Worm (Caenorhabditis elegans) whole organism, midembryonic: ENCODE measurements around the gene sart-3.
A peak's percentile ranks its signal among the peaks of the same experiment; 100 is the strongest.

Experiments used
- T22C8.4 ChIP-seq: fragments of 200-800 bp; sonication (Bioruptor generic); IDR thresholded peaks from 2 replicates; pipeline ENCODE4 v1.3.6; 2022; ENCODE audit warnings: missing genetic modification characterization, missing compliant biosample characterization
- cog-1 ChIP-seq: sonication (generic microtip); optimal IDR thresholded peaks from 2 replicates; lab custom pipeline; 2016; ENCODE audit warnings: missing genetic modification characterization, missing compliant biosample characterization
- flt-1 ChIP-seq: fragments of 200-800 bp; sonication (Bioruptor generic); IDR thresholded peaks from 2 replicates; pipeline ENCODE4 v1.3.6; 2022; ENCODE audit warnings: missing genetic modification characterization, missing compliant biosample characterization
- klf-2 ChIP-seq: fragments of 200-800 bp; sonication (Bioruptor generic); conservative IDR thresholded peaks from 2 replicates; pipeline ENCODE4 v1.3.6; 2022; ENCODE audit warnings: missing genetic modification reagents, missing genetic modification characterization, missing compliant biosample characterization
- med-1 ChIP-seq: sonication (generic microtip); optimal IDR thresholded peaks from 2 replicates; lab custom pipeline; 2017; ENCODE audit warnings: missing genetic modification characterization, mild to moderate bottlenecking, missing compliant biosample characterization, antibody characterized with exemption, missing genetic modification reagents; ENCODE audit not compliant: insufficient read depth
- ref-1 ChIP-seq: fragments of 200-800 bp; sonication (Bioruptor generic); conservative IDR thresholded peaks from 2 replicates; pipeline ENCODE4 v1.3.6; 2022; ENCODE audit warnings: missing genetic modification reagents, missing genetic modification characterization, missing compliant biosample characterization
- tab-1 ChIP-seq: fragments of 200-800 bp; sonication (Bioruptor generic); IDR thresholded peaks from 2 replicates; pipeline ENCODE4 v1.3.6; 2022; ENCODE audit warnings: missing genetic modification characterization, missing compliant biosample characterization
- ztf-23 ChIP-seq: fragments of 200-800 bp; sonication (Bioruptor generic); IDR thresholded peaks from 2 replicates; pipeline ENCODE4 v1.3.6; 2022; ENCODE audit warnings: missing genetic modification reagents, missing genetic modification characterization, missing compliant biosample characterization
- ztf-29 ChIP-seq: fragments of 200-800 bp; sonication (Bioruptor generic); IDR thresholded peaks from 2 replicates; pipeline ENCODE4 v1.3.6; 2022; ENCODE audit warnings: missing genetic modification reagents, missing genetic modification characterization, missing compliant biosample characterization

Gene sart-3

ce11 chrIV:11336180-11336579, 3.4 kb upstream of the sart-3 start:
- TF ChIP-seq T22C8.4 (no peak), tab-1 (GFP tag; lab: Robert Waterston, UW) (no peak)

DNA sequence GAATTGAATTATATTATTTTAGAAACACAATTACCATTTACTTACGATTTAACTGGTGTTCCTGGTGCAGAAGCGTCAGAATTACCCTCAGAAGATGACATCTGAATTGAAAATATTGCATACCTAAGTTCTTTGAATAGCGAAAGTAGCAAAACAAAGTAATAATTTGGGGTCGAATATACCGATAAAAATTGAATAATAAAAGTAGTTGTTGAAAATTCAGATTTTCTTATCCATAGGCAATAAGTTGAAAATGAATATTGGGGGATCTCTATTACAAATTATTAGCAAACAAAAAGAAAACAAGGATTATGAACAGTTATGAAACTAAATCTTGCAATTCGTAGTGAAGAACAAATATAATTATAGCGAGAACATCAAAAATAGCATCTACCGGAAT, 3.5 kb downstream of the sart-3 start, which contains the start of gene leo-1:
Gene leo-1 (minus strand): TSS at position 101 of the 400 bp plus-strand sequence.
- TF ChIP-seq T22C8.4 (no peak), flt-1 (GFP tag; lab: Robert Waterston, UW) (no peak), med-1 (GFP tag; lab: Kevin White, UChicago) (no peak), ref-1 (no peak), tab-1 (GFP tag; lab: Robert Waterston, UW) (no peak), klf-2 (no peak), ztf-29 (GFP tag; lab: Robert Waterston, UW) (no peak)

- no peak for TF ChIP-seq ref-1
- no peak for TF ChIP-seq med-1 (GFP tag; lab: Kevin White, UChicago)
- no peak for TF ChIP-seq cog-1 (tag; lab: Kevin White, UChicago)
- TF ChIP-seq tab-1 (GFP tag; lab: Robert Waterston, UW), result no peak
- TF ChIP-seq ztf-29 (GFP tag; lab: Robert Waterston, UW), result no peak
- TF ChIP-seq ztf-23 (GFP tag; lab: Robert Waterston, UW), result no peak
These were observed 5.7 kb downstream of the sart-3 start, which contains the start of gene B0035.21 for ce11 chrIV:11326939-11327565. B0035.21 (plus strand) TSS chrIV:11327260.

- TF ChIP-seq flt-1 (GFP tag; lab: Robert Waterston, UW), result peak; percentile 38; the same call in 1 of the 2 replicates
These were observed 8.0 kb downstream of the sart-3 start, which contains the start of gene his-48 for ce11 chrIV:11324741-11325140. his-48 (plus strand) TSS chrIV:11324745.

ce11 chrIV:11323666-11324065, 9.1 kb downstream of the sart-3 start:
- no peak for TF ChIP-seq T22C8.4
- no peak for TF ChIP-seq klf-2
- no peak for TF ChIP-seq ztf-23 (GFP tag; lab: Robert Waterston, UW)
- TF ChIP-seq flt-1 (GFP tag; lab: Robert Waterston, UW), result no peak
- no peak for TF ChIP-seq ztf-29 (GFP tag; lab: Robert Waterston, UW)
- no peak for TF ChIP-seq ref-1

- TF ChIP-seq flt-1 (GFP tag; lab: Robert Waterston, UW) (no peak), tab-1 (GFP tag; lab: Robert Waterston, UW) (no peak), med-1 (GFP tag; lab: Kevin White, UChicago) (no peak), ref-1 (no peak), ztf-29 (GFP tag; lab: Robert Waterston, UW) (no peak), T22C8.4 (no peak), klf-2 (no peak), ztf-23 (GFP tag; lab: Robert Waterston, UW) (no peak), cog-1 (tag; lab: Kevin White, UChicago) (no peak)
These were observed 12.3 kb downstream of the sart-3 start, which contains the start of gene edg-1 for ce11 chrIV:11320500-11320899. edg-1 (plus strand) TSS chrIV:11320800.

- TF ChIP-seq klf-2 (no peak), ztf-23 (GFP tag; lab: Robert Waterston, UW) (no peak), flt-1 (GFP tag; lab: Robert Waterston, UW) (no peak), ref-1 (no peak), tab-1 (GFP tag; lab: Robert Waterston, UW) (no peak), med-1 (GFP tag; lab: Kevin White, UChicago) (no peak), cog-1 (tag; lab: Kevin White, UChicago) (no peak), T22C8.4 (no peak), ztf-29 (GFP tag; lab: Robert Waterston, UW) (no peak)
These were observed 12.8 kb downstream of the sart-3 start, which contains the start of gene B0035.18 for ce11 chrIV:11319884-11320362. B0035.18 (plus strand) TSS chrIV:11320312.

ce11 chrIV:11317119-11317518, 15.7 kb downstream of the sart-3 start, which contains the start of gene gspd-1:
gspd-1 (plus strand) TSS chrIV:11317419.
- TF ChIP-seq ref-1 (no peak), klf-2 (no peak), ztf-23 (GFP tag; lab: Robert Waterston, UW) (no peak), T22C8.4 (no peak), flt-1 (GFP tag; lab: Robert Waterston, UW) (no peak), med-1 (GFP tag; lab: Kevin White, UChicago) (no peak), cog-1 (tag; lab: Kevin White, UChicago) (no peak), ztf-29 (GFP tag; lab: Robert Waterston, UW) (no peak), tab-1 (GFP tag; lab: Robert Waterston, UW) (no peak)

DNA sequence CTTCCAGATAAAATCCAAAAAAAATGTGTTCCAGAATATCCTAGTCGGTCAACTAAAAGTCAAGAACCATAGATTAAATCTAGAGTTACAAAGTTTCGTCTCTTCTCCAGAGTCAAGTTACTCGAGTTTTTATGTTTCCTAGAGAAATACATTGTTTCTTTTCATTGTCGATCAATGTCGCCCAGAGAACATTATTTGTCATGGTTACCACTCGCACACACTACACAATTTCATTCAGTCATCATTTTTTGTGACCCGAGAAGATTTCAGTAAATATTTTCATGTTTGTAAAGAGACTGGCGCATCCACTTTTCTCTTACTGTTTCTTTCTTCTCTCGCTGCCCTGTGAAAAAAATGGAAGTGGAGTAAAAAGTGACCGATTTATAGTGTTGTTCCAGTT, 16.1 kb downstream of the sart-3 start:
- no peak for TF ChIP-seq med-1 (GFP tag; lab: Kevin White, UChicago)
- TF ChIP-seq cog-1 (tag; lab: Kevin White, UChicago), result no peak

DNA sequence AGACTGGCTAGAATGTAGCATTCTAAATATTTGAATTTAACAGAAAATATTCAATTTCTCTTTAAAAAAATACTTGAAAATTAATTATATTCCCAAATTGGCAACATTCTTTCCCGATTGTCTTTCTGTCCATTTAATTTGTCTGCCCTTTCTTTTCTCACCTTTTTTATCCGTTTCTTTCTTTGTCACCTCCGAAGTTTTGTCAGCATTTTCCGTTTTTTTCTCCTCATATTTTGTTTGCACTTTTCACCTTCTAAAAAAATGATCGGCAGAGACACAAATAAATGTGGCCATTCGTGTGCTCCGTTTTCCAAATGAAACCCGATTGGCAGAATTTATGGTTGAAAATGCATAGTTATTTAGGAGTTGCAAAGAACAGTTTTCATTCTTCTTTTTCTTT, 16.7 kb downstream of the sart-3 start:
- TF ChIP-seq klf-2, result no peak
- no peak for TF ChIP-seq tab-1 (GFP tag; lab: Robert Waterston, UW)
- TF ChIP-seq ztf-23 (GFP tag; lab: Robert Waterston, UW), result no peak
- no peak for TF ChIP-seq ref-1
- TF ChIP-seq flt-1 (GFP tag; lab: Robert Waterston, UW), result no peak
- TF ChIP-seq T22C8.4, result no peak
- no peak for TF ChIP-seq ztf-29 (GFP tag; lab: Robert Waterston, UW)
- no peak for TF ChIP-seq med-1 (GFP tag; lab: Kevin White, UChicago)
- TF ChIP-seq cog-1 (tag; lab: Kevin White, UChicago), result no peak
